Worm (Caenorhabditis elegans): ENCODE measurements around the gene ZK185.5.

ZK185.5 gene

ce11 chrIV:4545818-4546217, at the start of gene ZK185.5:
TSS of gene ZK185.5 (minus strand) at chrIV:4545918.
- TF ChIP-seq hlh-17 (GFP tag; optimal IDR thresholded peaks at IDR 0.05; ENCODE audit: borderline replicate concordance) (no peak), nhr-47 (tag; optimal IDR thresholded peaks at IDR 0.05) (no peak), elt-2 (tag; optimal IDR thresholded peaks at IDR 0.05) (no peak), aly-2 (tag; optimal IDR thresholded peaks at IDR 0.05) (no peak), grh-1 (GFP tag; IDR thresholded peaks at IDR 0.05) (no peak), C34B4.2 (tag; optimal IDR thresholded peaks at IDR 0.05) (no peak), unc-98 (GFP tag; IDR thresholded peaks at IDR 0.05) (no peak), rnt-1 (tag; optimal IDR thresholded peaks at IDR 0.05) (no peak), isw-1 (GFP tag; IDR thresholded peaks at IDR 0.05) (no peak), Y116A8C.19 (tag; optimal IDR thresholded peaks at IDR 0.05; ENCODE audit: borderline replicate concordance) (no peak), nhr-12 (tag; optimal IDR thresholded peaks at IDR 0.05) (no peak), dpl-1 (GFP tag; optimal IDR thresholded peaks at IDR 0.05) (no peak)

DNA sequence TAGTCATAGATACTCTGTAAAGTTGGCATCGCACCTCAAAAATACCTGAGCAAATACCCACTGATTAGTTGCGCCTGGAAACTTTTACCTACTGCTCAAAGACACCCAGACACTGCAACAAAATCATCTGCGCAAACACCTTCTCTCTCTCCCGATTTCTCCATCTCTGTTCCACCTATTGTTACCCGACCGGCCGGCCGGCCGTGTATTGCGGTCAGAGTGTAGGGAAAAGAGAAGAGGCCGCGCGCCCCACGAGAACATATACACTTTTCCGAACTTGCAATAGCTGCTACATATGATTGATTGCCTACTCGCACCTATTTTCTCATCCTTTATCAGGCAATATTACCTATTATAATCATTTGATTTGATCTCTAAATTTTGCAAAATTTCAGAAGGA, 42.7 kb upstream of the ZK185.5 start:
- TF ChIP-seq hlh-4 (tag; optimal IDR thresholded peaks at IDR 0.05) (no peak), elt-3 (tag; optimal IDR thresholded peaks at IDR 0.05) (peak in 1 of 6 experiments; percentile 12), lin-14 (GFP tag; optimal IDR thresholded peaks at IDR 0.05) (peak; percentile 69), isw-1 (GFP tag; IDR thresholded peaks at IDR 0.05) (no peak), nhr-77 (tag; optimal IDR thresholded peaks at IDR 0.05) (peak; percentile 16), nhr-20 (tag; optimal IDR thresholded peaks at IDR 0.05) (peak; percentile 5), skn-1 (tag; optimal IDR thresholded peaks at IDR 0.05) (peak; percentile 30), blmp-1 (tag; optimal IDR thresholded peaks at IDR 0.05) (peak; percentile 64)

DNA sequence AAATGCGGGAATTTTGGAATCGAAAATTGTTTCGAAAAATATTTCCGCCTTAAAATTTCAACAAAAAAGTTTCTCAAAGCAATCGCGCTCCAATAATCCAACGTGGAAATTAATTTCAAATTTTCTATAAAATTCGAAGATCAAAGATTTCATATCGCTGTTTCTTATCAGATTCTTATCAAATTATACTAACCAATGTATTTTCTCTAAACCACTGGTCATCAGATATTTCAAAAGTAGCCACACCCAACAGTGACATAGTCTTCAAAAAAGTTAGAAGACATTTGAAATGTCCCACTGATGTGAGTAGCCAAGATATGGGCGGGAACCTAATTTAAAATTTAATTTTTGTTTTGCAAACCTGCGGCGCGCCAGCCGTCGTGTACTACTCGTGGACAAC, 41.8 kb upstream of the ZK185.5 start:
- TF ChIP-seq pax-3 (tag; optimal IDR thresholded peaks at IDR 0.05) = no peak
- TF ChIP-seq elt-3 (tag; optimal IDR thresholded peaks at IDR 0.05) = peak in 5 of 6 experiments; percentile 19 to 52 (median 47)
- TF ChIP-seq nhr-85 (tag) = peak; percentile 12
- TF ChIP-seq ceh-88 (GFP tag; IDR thresholded peaks at IDR 0.05) = no peak
- TF ChIP-seq hpl-2 (GFP tag; optimal IDR thresholded peaks at IDR 0.05) = no peak

DNA sequence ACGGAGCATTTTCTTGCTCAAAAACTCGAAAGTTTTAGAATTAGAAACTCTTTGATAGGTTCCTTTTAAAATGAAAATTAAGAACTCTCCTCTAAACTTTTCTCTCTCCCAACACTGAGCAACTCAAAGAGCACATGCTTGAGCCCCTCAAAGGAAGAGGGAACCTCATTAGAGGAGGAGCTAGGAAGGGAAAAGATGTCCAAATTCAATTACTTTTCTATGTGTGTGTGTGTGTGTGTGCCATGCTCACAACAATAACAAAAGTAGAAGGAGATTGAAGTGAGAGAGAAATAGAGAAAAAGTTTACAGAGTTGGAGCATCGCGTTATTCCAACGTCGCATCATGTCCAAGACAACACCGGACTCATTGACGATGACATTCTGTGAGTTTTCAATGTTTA, 40.3 kb upstream of the ZK185.5 start:
- peak; percentile 20 for TF ChIP-seq nhr-47 (tag; optimal IDR thresholded peaks at IDR 0.05)
- TF ChIP-seq nhr-71 (tag; optimal IDR thresholded peaks at IDR 0.05) = peak; percentile 33
- TF ChIP-seq egl-13 (tag; optimal IDR thresholded peaks at IDR 0.05) = no peak
- peak in 1 of 2 experiments; percentile 50 for TF ChIP-seq lsy-2 (tag; optimal IDR thresholded peaks at IDR 0.05)
- TF ChIP-seq isw-1 (GFP tag; IDR thresholded peaks at IDR 0.05) = peak; percentile 11; the same call in 1 of the 2 replicates
- no peak for TF ChIP-seq unc-62 (GFP tag; optimal IDR thresholded peaks at IDR 0.05)
- TF ChIP-seq lin-15B (tag; optimal IDR thresholded peaks at IDR 0.05) = no peak
- TF ChIP-seq fkh-10 (GFP tag; optimal IDR thresholded peaks at IDR 0.05) = peak; percentile 96
- TF ChIP-seq lin-14 (GFP tag; optimal IDR thresholded peaks at IDR 0.05) = peak; percentile 94
- TF ChIP-seq efl-1 (optimal IDR thresholded peaks at IDR 0.05) = peak in 1 of 2 experiments; percentile 5
- TF ChIP-seq efl-1 (GFP tag; optimal IDR thresholded peaks at IDR 0.05 in 1 of 2) = peak in 1 of 2 experiments; percentile 21
- TF ChIP-seq swsn-7 (tag; optimal IDR thresholded peaks at IDR 0.05) = no peak
- no peak for TF ChIP-seq hlh-4 (tag; optimal IDR thresholded peaks at IDR 0.05)
- TF ChIP-seq mep-1 (tag; optimal IDR thresholded peaks at IDR 0.05) = peak; percentile 33
- TF ChIP-seq lin-35 (GFP tag; optimal IDR thresholded peaks at IDR 0.05) = peak in 1 of 2 experiments; percentile 10
- peak; percentile 19 for TF ChIP-seq ceh-8 (GFP tag; optimal IDR thresholded peaks at IDR 0.05)
- TF ChIP-seq nhr-84 (tag; optimal IDR thresholded peaks at IDR 0.05) = no peak
- no peak for TF ChIP-seq nhr-237 (tag; optimal IDR thresholded peaks at IDR 0.05)
- TF ChIP-seq ceh-90 (tag; optimal IDR thresholded peaks at IDR 0.05) = no peak
- TF ChIP-seq unc-130 (tag; optimal IDR thresholded peaks at IDR 0.05) = no peak
- peak; percentile 97 for TF ChIP-seq ces-1 (GFP tag; optimal IDR thresholded peaks at IDR 0.05)
- peak; percentile 80 for TF ChIP-seq zag-1 (tag; optimal IDR thresholded peaks at IDR 0.05)
- peak; percentile 7 for TF ChIP-seq snu-23 (GFP tag; optimal IDR thresholded peaks at IDR 0.05)
- peak; percentile 39 for TF ChIP-seq tbx-2 (tag; optimal IDR thresholded peaks at IDR 0.05)
- peak in 1 of 3 experiments; percentile 37 for TF ChIP-seq ceh-82 (tag; optimal IDR thresholded peaks at IDR 0.05)
